Fruit fly (Drosophila melanogaster): ENCODE data around the gene CG4617.
A peak's percentile ranks its signal among the peaks of the same experiment; 100 is the strongest.

Gene CG4617

dm6 chrX:7109793-7110606, 5.7 kb upstream of the CG4617 start, which contains the start of gene fz4:
TSS of gene fz4 (minus strand) at chrX:7110321.
- TF ChIP-seq CG6854 (GFP tag; optimal IDR thresholded peaks at IDR 0.05) (peak; percentile 23), ss (GFP tag; optimal IDR thresholded peaks at IDR 0.05) (peak; percentile 64 to 67), Smox (GFP tag; optimal IDR thresholded peaks at IDR 0.05) (no peak), CG6163 (GFP tag; IDR thresholded peaks at IDR 0.05) (peak; percentile 26), Eip78C (GFP tag) (peak; percentile 42), CG9139 (GFP tag; optimal IDR thresholded peaks at IDR 0.05) (peak; percentile 9), OdsH (GFP tag; optimal IDR thresholded peaks at IDR 0.05) (no peak), topi (GFP tag; optimal IDR thresholded peaks at IDR 0.05) (no peak), fkh (GFP tag; optimal IDR thresholded peaks at IDR 0.05) (peak; percentile 30), svp (GFP tag) (peak; percentile 57), Lpt (GFP tag; optimal IDR thresholded peaks at IDR 0.05) (peak; percentile 8), esn (GFP tag; optimal IDR thresholded peaks at IDR 0.05) (peak; percentile 27), CG6808 (GFP tag; optimal IDR thresholded peaks at IDR 0.05) (peak; percentile 19), eg (GFP tag; IDR thresholded peaks at IDR 0.05) (peak; percentile 37; the same call in 1 of the 3 replicates), Met (GFP tag; optimal IDR thresholded peaks at IDR 0.05) (no peak), Sox14 (GFP tag; optimal IDR thresholded peaks at IDR 0.05) (peak; percentile 30)

DNA sequence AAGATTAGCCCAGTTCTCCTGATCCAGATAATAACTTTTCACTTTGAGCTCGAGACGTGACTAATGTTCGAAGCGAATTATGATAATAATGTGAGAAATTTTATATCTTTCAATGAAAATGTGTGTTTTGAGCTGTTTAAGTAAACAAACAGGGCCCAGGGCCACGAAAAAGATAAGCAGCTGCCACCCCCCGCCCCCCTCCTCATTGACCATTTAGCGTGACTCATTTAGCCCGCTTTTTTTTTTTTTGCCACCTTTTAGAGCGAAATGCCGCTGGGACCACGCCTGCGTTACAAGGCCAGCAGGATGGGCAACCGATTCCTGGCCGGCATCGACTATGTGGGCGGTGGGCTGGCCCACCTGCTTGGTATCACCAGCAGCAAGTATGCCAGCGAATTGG, 1.2 kb upstream of the CG4617 start:
- no peak for TF ChIP-seq topi (GFP tag; optimal IDR thresholded peaks at IDR 0.05)
- TF ChIP-seq fkh (GFP tag; optimal IDR thresholded peaks at IDR 0.05) = peak; percentile 62

DNA sequence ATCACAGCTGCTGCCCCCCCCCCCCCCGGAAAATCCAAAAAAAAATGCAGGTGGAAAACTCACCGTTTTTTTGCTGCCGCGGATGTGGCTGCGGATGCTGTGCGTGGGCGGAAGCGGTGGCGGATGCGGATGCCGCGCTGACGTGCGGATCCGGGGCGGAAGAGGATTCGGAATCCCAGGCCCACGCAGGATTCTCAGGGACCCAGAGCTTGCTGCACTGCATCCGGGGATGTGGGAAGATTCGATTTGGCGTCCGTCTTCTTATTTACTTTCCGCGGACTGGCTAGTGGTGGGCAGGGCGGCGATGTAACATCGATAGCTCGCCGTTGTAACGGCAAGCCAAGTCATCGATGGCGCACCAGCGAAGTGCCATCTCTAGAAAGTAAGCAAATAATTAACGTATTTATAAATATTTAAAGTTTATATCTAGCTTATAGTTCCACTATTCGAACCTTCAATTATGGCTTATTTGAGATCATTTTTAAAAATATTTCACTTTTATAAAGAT, 2.2 kb downstream of the CG4617 start, which contains the start of gene CG4615:
TSS of gene CG4615 (minus strand) at position 288 of the 508 bp plus-strand sequence.
- TF ChIP-seq CG8632 (GFP tag; optimal IDR thresholded peaks at IDR 0.05) (no peak), Eip93F (GFP tag; optimal IDR thresholded peaks at IDR 0.05) (no peak), Smox (GFP tag; optimal IDR thresholded peaks at IDR 0.05) (peak; percentile 8), Eip75B (GFP tag; optimal IDR thresholded peaks at IDR 0.05) (no peak), Eip78C (GFP tag) (peak; percentile 36), CG8319 (GFP tag; optimal IDR thresholded peaks at IDR 0.05) (no peak), CG11762 (GFP tag; optimal IDR thresholded peaks at IDR 0.05; ENCODE audit: insufficient read depth) (no peak), Sox15 (GFP tag; optimal IDR thresholded peaks at IDR 0.05) (no peak), Lpt (GFP tag; optimal IDR thresholded peaks at IDR 0.05) (no peak), fkh (GFP tag; optimal IDR thresholded peaks at IDR 0.05) (peak; percentile 99), CG9139 (GFP tag; optimal IDR thresholded peaks at IDR 0.05) (no peak), CG32006 (GFP tag; optimal IDR thresholded peaks at IDR 0.05) (no peak), CG3032 (tag; optimal IDR thresholded peaks at IDR 0.05) (no peak)

DNA sequence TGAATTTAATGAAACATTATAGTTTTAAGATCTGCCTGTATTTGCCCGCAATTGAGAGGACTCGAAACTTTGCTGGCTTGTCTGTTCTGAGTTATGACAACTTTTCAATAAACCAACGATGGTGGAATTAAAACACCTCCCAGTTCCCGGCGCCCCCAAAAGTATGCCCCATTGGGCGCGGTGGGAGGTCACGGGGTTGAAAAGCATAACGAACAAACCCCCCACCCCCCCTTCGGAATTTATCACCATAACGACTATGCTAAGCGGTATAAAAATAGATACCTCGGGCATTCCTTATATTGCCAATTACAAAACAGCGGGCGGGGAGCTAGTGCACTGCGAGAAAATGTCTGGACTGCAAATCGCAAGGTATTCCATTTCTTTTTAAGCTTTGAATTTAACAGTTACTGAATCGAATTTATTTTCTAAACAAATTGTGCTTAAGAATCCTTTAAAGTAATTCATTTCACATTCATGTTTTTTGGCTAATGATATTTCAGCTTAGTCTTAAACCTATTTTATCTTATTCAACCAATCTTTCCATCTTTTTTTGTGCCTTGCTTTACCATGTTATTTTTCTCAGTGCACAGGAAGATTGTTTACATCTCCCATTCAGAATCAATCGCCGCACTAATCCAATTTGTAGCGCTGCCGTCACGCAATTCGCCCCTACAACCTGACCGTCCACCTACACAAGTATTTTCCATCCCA, 2.8 kb downstream of the CG4617 start:
- peak; percentile 83 for TF ChIP-seq Ets96B (tag; optimal IDR thresholded peaks at IDR 0.05)
- peak; percentile 19 for TF ChIP-seq CG6854 (GFP tag; optimal IDR thresholded peaks at IDR 0.05)
- peak; percentile 88 for TF ChIP-seq CG31627 (GFP tag; optimal IDR thresholded peaks at IDR 0.05)
- TF ChIP-seq Hr38 (GFP tag; optimal IDR thresholded peaks at IDR 0.05) = no peak
- TF ChIP-seq CG8319 (GFP tag; optimal IDR thresholded peaks at IDR 0.05) = peak; percentile 51
- peak; percentile 64 for TF ChIP-seq CG11762 (GFP tag; optimal IDR thresholded peaks at IDR 0.05; ENCODE audit: insufficient read depth)
- peak; percentile 65 for TF ChIP-seq CG7368 (GFP tag; optimal IDR thresholded peaks at IDR 0.05)
- peak; percentile 90 for TF ChIP-seq CG10631 (GFP tag; optimal IDR thresholded peaks at IDR 0.05)
- TF ChIP-seq CG6276 (GFP tag; optimal IDR thresholded peaks at IDR 0.05) = peak; percentile 80
- peak; percentile 90 for TF ChIP-seq acj6 (GFP tag; optimal IDR thresholded peaks at IDR 0.05)
- TF ChIP-seq CG15336 (GFP tag; IDR thresholded peaks at IDR 0.05) = peak; percentile 92
- TF ChIP-seq pdm3 (GFP tag; optimal IDR thresholded peaks at IDR 0.05) = peak; percentile 91
- no peak for TF ChIP-seq fkh (GFP tag; optimal IDR thresholded peaks at IDR 0.05)
- TF ChIP-seq Gug (GFP tag; IDR thresholded peaks at IDR 0.05) = peak; percentile 81; the same call in 1 of the 2 replicates
- peak; percentile 89 for TF ChIP-seq Hr39 (GFP tag; optimal IDR thresholded peaks at IDR 0.05)
- peak; percentile 87 to 91 for TF ChIP-seq ss (GFP tag; optimal IDR thresholded peaks at IDR 0.05)
- TF ChIP-seq Met (GFP tag; optimal IDR thresholded peaks at IDR 0.05) = peak; percentile 78
- TF ChIP-seq dsx (GFP tag; optimal IDR thresholded peaks at IDR 0.05; ENCODE audit: poor library complexity, severe bottlenecking) = peak; percentile 90
- TF ChIP-seq CG11294 (GFP tag; IDR thresholded peaks at IDR 0.05) = peak; percentile 77; the same call in 1 of the 2 replicates
- TF ChIP-seq Hr4 (GFP tag; optimal IDR thresholded peaks at IDR 0.05) = peak; percentile 79
- TF ChIP-seq fd59A (GFP tag; optimal IDR thresholded peaks at IDR 0.05) = peak; percentile 92
- peak; percentile 85 for TF ChIP-seq CG3032 (tag; optimal IDR thresholded peaks at IDR 0.05)
- peak; percentile 79 for TF ChIP-seq Ets21C (GFP tag; optimal IDR thresholded peaks at IDR 0.05)
- peak; percentile 87 for TF ChIP-seq CG4318 (GFP tag; optimal IDR thresholded peaks at IDR 0.05)

Data from whole organism, prepupa.